Fruit fly (Drosophila melanogaster) Kc167 (cell line): ENCODE data around the gene ATP6AP2.

Experiments
- Myc ChIP-seq: fragments of >200 bp; optimal IDR thresholded peaks from 2 replicates; lab custom pipeline; 2017; ENCODE audit warnings: missing external identifiers
- Sin3A ChIP-seq: fragments of >200 bp; optimal IDR thresholded peaks from 2 replicates; lab custom pipeline; 2018; ENCODE audit warnings: missing external identifiers
- h ChIP-seq: fragments of >200 bp; optimal IDR thresholded peaks from 3 replicates; lab custom pipeline; 2018; ENCODE audit warnings: missing external identifiers
- insv ChIP-seq: fragments of >200 bp; optimal IDR thresholded peaks from 3 replicates; lab custom pipeline; 2018; ENCODE audit warnings: missing external identifiers
- psq ChIP-seq: fragments of >200 bp; optimal IDR thresholded peaks from 2 replicates; lab custom pipeline; 2017; ENCODE audit warnings: missing external identifiers
- ttk ChIP-seq: sonication (Bioruptor generic); optimal IDR thresholded peaks from 2 replicates; lab custom pipeline; 2017; ENCODE audit warnings: missing external identifiers

Gene ATP6AP2

DNA sequence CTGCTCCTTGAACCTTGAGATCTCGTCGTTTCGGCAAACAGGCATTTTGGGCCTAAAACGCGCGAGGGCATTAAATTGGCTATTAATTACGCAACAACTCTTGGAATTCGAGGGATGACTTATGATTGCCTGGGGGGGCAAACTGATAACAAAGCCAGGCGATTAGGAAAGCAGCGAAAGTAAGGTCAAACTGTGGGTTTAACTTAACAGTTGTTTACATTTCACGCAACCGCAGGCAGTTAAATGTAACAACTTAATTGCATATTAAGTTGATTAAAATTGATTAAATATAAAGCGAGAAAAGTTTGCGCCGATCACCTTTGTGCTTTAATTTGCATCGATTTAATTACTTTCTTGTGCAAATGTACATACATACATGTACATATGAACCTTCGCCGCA, 27.3 kb downstream of the ATP6AP2 start:
- TF ChIP-seq ttk (lab: Kevin White, UChicago) (no peak), insv (lab: Kevin White, UChicago) (no peak), psq (lab: Kevin White, UChicago) (no peak), Myc (lab: Kevin White, UChicago) (no peak), Sin3A (lab: Kevin White, UChicago) (no peak), h (lab: Kevin White, UChicago) (no peak)

DNA sequence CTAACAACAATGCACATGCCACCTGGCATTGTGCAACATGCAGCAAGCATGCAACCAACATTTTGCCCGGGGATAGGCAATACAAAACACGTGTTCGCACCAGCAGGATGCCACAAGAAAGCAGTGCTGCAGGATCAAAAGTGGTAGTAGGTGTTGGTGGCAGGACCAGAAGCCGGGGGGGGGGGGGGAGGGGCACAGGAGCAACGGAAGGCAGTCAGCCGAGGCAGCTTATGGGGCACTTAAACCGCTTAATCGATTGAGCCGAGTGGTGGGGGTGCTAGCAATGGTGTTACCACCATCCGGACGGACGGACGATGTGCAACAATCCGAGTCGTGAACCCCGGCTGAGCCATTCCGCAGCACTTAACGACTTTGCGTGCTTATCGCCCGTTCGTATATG, 36.7 kb downstream of the ATP6AP2 start:
- TF ChIP-seq Sin3A (lab: Kevin White, UChicago) (no peak), h (lab: Kevin White, UChicago) (no peak), insv (lab: Kevin White, UChicago) (no peak), psq (lab: Kevin White, UChicago) (no peak), ttk (lab: Kevin White, UChicago) (no peak), Myc (lab: Kevin White, UChicago) (no peak)
